Worm (Caenorhabditis elegans): ENCODE measurements around the gene F46G11.6.

Gene F46G11.6

DNA sequence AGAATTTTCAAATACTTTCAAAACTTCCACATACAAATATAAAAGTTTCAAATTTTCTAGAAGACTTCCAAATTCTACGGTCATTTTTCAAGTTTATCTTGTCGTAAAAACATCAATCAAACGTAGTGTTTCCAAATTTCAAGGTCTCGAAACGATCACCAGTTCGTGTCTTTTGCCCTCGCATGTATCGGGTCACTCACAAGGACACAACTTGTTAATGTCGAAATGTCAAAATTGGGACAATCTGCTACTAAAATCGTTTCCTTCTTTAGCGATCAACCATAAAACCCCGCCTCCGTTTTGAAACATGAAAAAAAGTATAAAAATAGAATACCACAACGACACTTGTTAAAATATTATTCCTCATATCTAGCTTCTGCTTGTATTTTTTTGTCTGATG is 17.2 kb downstream of the F46G11.6 start:
- no peak for TF ChIP-seq lin-13 (tag; optimal IDR thresholded peaks at IDR 0.05)
- no peak for TF ChIP-seq flh-1 (GFP tag; optimal IDR thresholded peaks at IDR 0.05)
- TF ChIP-seq zip-8 (tag; optimal IDR thresholded peaks at IDR 0.05), result no peak
- TF ChIP-seq ztf-11 (tag; optimal IDR thresholded peaks at IDR 0.05), result no peak
- no peak for TF ChIP-seq mep-1 (tag; optimal IDR thresholded peaks at IDR 0.05)

DNA sequence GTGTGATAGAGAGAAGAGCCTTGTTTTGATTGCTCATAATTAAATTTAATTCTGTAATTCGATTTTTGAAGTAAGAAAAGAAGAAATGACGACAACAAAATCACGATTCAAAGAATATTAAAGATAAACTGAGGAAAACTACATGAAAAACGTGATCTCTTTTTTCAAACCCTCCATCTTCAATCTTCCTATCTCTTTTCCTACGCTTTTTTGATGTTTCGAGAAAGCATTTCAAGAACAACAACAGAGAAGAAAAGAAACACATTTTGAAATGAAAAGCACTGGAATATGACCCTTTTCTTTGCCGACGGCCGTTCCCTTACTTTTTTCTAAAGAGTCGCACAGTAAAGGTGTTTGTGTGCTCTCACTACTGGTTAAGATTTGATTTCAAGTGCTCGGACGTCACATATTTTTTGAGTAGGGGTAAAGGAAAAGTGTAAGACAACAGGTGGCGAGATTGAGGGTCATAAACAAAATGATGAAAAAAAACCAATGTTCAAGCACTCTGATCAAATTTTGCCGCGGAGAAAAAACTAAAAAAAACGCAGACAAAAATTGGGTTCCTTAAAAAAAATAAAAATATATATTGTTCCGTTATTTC is 19.7 kb downstream of the F46G11.6 start, which contains the start of gene F13D11.3:
Gene F13D11.3 (minus strand): TSS at position 51 of the 601 bp plus-strand sequence.
- no peak for TF ChIP-seq cnd-1 (tag; optimal IDR thresholded peaks at IDR 0.05)
- TF ChIP-seq ceh-39 (tag; optimal IDR thresholded peaks at IDR 0.05), result no peak
- no peak for TF ChIP-seq ceh-83 (GFP tag; optimal IDR thresholded peaks at IDR 0.05)
- TF ChIP-seq elt-3 (tag; optimal IDR thresholded peaks at IDR 0.05), result no peak
- peak; percentile 77 for TF ChIP-seq hlh-1 (tag; optimal IDR thresholded peaks at IDR 0.05)

DNA sequence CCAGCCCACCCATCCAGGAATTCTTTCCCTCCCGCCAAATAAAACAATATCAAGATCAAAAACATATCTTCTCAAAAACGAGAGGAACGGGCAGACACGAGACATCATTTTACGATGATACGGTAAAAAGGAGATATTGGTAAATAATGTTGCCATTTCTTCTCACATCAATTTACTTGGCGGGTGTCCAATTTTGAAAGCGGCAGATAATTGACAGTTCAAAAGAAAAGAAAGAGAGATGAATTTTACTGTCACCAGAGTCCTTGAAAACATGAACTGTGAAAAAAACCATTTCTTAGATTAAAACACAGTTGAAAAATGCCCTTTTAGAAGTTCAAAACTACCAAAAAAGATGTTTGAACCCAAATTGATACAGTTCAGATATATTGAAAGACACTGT is 24.4 kb downstream of the F46G11.6 start:
- peak; percentile 15 for TF ChIP-seq unc-62 (GFP tag; optimal IDR thresholded peaks at IDR 0.05)
- no peak for TF ChIP-seq elt-3 (tag; optimal IDR thresholded peaks at IDR 0.05)
- no peak for TF ChIP-seq lin-13 (tag; optimal IDR thresholded peaks at IDR 0.05)
- TF ChIP-seq flh-1 (GFP tag; optimal IDR thresholded peaks at IDR 0.05), result no peak

DNA sequence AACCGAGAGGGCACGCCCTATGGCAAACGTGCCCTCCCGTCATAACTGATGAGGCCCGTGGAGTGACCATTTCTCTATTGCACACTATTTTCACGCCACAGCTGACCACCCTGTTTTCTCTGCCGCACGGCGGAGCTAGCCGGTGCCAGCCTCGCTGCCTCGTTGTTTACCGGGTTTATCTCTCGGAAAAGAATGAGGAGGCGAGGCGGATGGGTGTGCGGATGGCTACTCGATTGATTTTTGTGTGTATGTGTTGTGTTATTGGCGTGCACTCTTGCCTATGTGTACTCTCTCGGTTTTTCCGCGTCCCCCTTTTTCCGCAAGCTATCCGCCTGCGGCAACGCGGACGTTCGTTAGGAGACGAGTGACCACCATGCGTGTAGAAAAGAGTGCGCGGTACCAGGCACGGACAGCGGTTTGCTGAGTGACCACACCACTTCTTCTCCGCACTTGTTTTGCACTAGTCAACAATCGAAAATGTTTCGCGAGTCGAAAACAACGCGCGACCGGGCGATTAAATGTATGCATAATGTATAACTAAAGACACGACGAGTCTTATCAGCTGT is 25.8 kb downstream of the F46G11.6 start:
- peak; percentile 96 for TF ChIP-seq mls-2 (tag; optimal IDR thresholded peaks at IDR 0.05)
- TF ChIP-seq ztf-11 (tag; optimal IDR thresholded peaks at IDR 0.05), result peak; percentile 88
- TF ChIP-seq nhr-237 (tag; optimal IDR thresholded peaks at IDR 0.05), result peak; percentile 50
- peak; percentile 85 for TF ChIP-seq unc-62 (GFP tag; optimal IDR thresholded peaks at IDR 0.05)
- peak; percentile 28 for TF ChIP-seq unc-39 (tag; optimal IDR thresholded peaks at IDR 0.05)
- no peak for TF ChIP-seq snpc-4 (tag; optimal IDR thresholded peaks at IDR 0.05)
- TF ChIP-seq hlh-1 (tag; optimal IDR thresholded peaks at IDR 0.05), result peak; percentile 96
- TF ChIP-seq flh-1 (GFP tag; optimal IDR thresholded peaks at IDR 0.05), result peak; percentile 68
- peak; percentile 43 for TF ChIP-seq sem-2 (GFP tag; optimal IDR thresholded peaks at IDR 0.05)
- TF ChIP-seq ceh-83 (GFP tag; optimal IDR thresholded peaks at IDR 0.05), result peak; percentile 69
- peak; percentile 90 for TF ChIP-seq sptf-1 (tag; optimal IDR thresholded peaks at IDR 0.05)
- TF ChIP-seq lin-13 (tag; optimal IDR thresholded peaks at IDR 0.05), result peak; percentile 73
- TF ChIP-seq pha-4 (tag; optimal IDR thresholded peaks at IDR 0.05), result peak; percentile 91
- peak; percentile 21 for TF ChIP-seq ceh-43 (GFP tag; optimal IDR thresholded peaks at IDR 0.05)
- peak; percentile 88 for TF ChIP-seq drap-1 (GFP tag; optimal IDR thresholded peaks at IDR 0.05)
- peak; percentile 61 for TF ChIP-seq nhr-2 (tag; optimal IDR thresholded peaks at IDR 0.05)
- TF ChIP-seq tbx-8 (GFP tag; optimal IDR thresholded peaks at IDR 0.05), result peak; percentile 60
- no peak for TF ChIP-seq nhr-28 (tag; optimal IDR thresholded peaks at IDR 0.05)
- peak; percentile 48 for TF ChIP-seq bed-3 (GFP tag; optimal IDR thresholded peaks at IDR 0.05)
- TF ChIP-seq lin-32 (GFP tag; optimal IDR thresholded peaks at IDR 0.05), result peak; percentile 60
- TF ChIP-seq zip-8 (tag; optimal IDR thresholded peaks at IDR 0.05), result no peak
- no peak for TF ChIP-seq nhr-76 (tag; optimal IDR thresholded peaks at IDR 0.05)
- TF ChIP-seq elt-1 (tag; optimal IDR thresholded peaks at IDR 0.05; ENCODE audit: borderline replicate concordance, insufficient read depth), result peak; percentile 6
- TF ChIP-seq mab-5 (tag; optimal IDR thresholded peaks at IDR 0.05), result peak; percentile 59
- peak; percentile 100 for TF ChIP-seq ham-2 (GFP tag; optimal IDR thresholded peaks at IDR 0.05)
- TF ChIP-seq lsy-2 (tag; optimal IDR thresholded peaks at IDR 0.05), result peak; percentile 56
- TF ChIP-seq nhr-12 (tag; optimal IDR thresholded peaks at IDR 0.05), result peak; percentile 62
- TF ChIP-seq elt-3 (tag; optimal IDR thresholded peaks at IDR 0.05), result peak; percentile 13
- no peak for TF ChIP-seq blmp-1 (tag; optimal IDR thresholded peaks at IDR 0.05)
- TF ChIP-seq unc-120 (tag; optimal IDR thresholded peaks at IDR 0.05; ENCODE audit: poor library complexity, severe bottlenecking), result peak; percentile 96
- peak; percentile 86 for TF ChIP-seq M03D4.4 (tag; optimal IDR thresholded peaks at IDR 0.05)
- TF ChIP-seq cnd-1 (tag; optimal IDR thresholded peaks at IDR 0.05), result peak; percentile 87
- TF ChIP-seq mep-1 (tag; optimal IDR thresholded peaks at IDR 0.05), result peak; percentile 80
- peak; percentile 72 for TF ChIP-seq ces-1 (GFP tag; optimal IDR thresholded peaks at IDR 0.05)
- TF ChIP-seq ceh-39 (tag; optimal IDR thresholded peaks at IDR 0.05), result peak; percentile 48
